Worm (Caenorhabditis elegans) whole organism, L4 larva: Measurements from ENCODE around the gene osm-11.
A peak's percentile ranks its signal among the peaks of the same experiment; 100 is the strongest.

Experiments used
- D1046.2 ChIP-seq: fragments of 200-800 bp; sonication (Bioruptor generic); IDR thresholded peaks from 2 replicates; pipeline ENCODE4 v1.3.6; 2022; ENCODE audit warnings: missing genetic modification characterization, missing compliant biosample characterization
- F10B5.3 ChIP-seq: sonication (generic microtip); optimal IDR thresholded peaks from 2 replicates; lab custom pipeline; 2016; ENCODE audit warnings: mild to moderate bottlenecking, missing genetic modification characterization, missing compliant biosample characterization
- F49E8.2 ChIP-seq: sonication (generic microtip); optimal IDR thresholded peaks from 2 replicates; lab custom pipeline; 2016; ENCODE audit warnings: missing compliant biosample characterization, mild to moderate bottlenecking, missing genetic modification characterization, borderline replicate concordance
- T20F7.1 ChIP-seq: fragments of 200-800 bp; sonication (Bioruptor generic); optimal IDR thresholded peaks from 2 replicates; lab custom pipeline; 2018; ENCODE audit warnings: mild to moderate bottlenecking, missing genetic modification characterization, missing compliant biosample characterization
- Y105C5A.15 ChIP-seq: fragments of 200-800 bp; sonication (Bioruptor generic); IDR thresholded peaks from 2 replicates; pipeline ENCODE4 v1.3.6; 2022; ENCODE audit warnings: missing genetic modification characterization, missing compliant biosample characterization
- Y75B8A.6 ChIP-seq: fragments of 200-800 bp; sonication (Bioruptor generic); IDR thresholded peaks from 2 replicates; pipeline ENCODE4 v1.3.6; 2022; ENCODE audit warnings: missing genetic modification reagents, missing genetic modification characterization, missing compliant biosample characterization
- aha-1 ChIP-seq: fragments of 150-350 bp; peaks from one replicate; lab custom pipeline; 2014; ENCODE audit warnings: missing biosample characterization, missing genetic modification characterization
- ceh-44 ChIP-seq: fragments of 200-800 bp; sonication (Bioruptor generic); IDR thresholded peaks from 2 replicates; pipeline ENCODE4 v1.3.6; 2022; ENCODE audit warnings: missing genetic modification reagents, missing genetic modification characterization, missing compliant biosample characterization
- ces-1 ChIP-seq: fragments of 150-350 bp; sonication (generic microtip); optimal IDR thresholded peaks from 4 replicates; lab custom pipeline; 2014; ENCODE audit warnings: missing biosample characterization, missing genetic modification reagents, missing genetic modification characterization
- cey-2 ChIP-seq: sonication (generic microtip); optimal IDR thresholded peaks from 3 replicates; lab custom pipeline; 2017; ENCODE audit warnings: missing genetic modification characterization, mild to moderate bottlenecking, missing compliant biosample characterization, antibody characterized with exemption, borderline replicate concordance; ENCODE audit not compliant: insufficient read depth
- ctbp-1 ChIP-seq: fragments of 200-800 bp; sonication (Bioruptor generic); IDR thresholded peaks from 2 replicates; pipeline ENCODE4 v1.3.6; 2022; ENCODE audit warnings: missing genetic modification reagents, missing genetic modification characterization, missing compliant biosample characterization
- daf-12 ChIP-seq: fragments of 150-350 bp; optimal IDR thresholded peaks from 2 replicates; lab custom pipeline; 2014; ENCODE audit warnings: missing biosample characterization, missing genetic modification reagents, missing genetic modification characterization
- daf-16 ChIP-seq, 3 experiments: sonication (generic microtip); optimal IDR thresholded peaks; 2 replicates each; lab custom pipeline; 2016 to 2017; ENCODE audit warnings: missing genetic modification characterization in 3 of 3, missing genetic modification reagents in 3 of 3, mild to moderate bottlenecking in 2 of 3, missing compliant biosample characterization in 2 of 3, missing biosample characterization in 1 of 3, moderate library complexity in 1 of 3
- duxl-1 ChIP-seq: sonication (generic microtip); optimal IDR thresholded peaks from 2 replicates; lab custom pipeline; 2016; ENCODE audit warnings: mild to moderate bottlenecking, missing genetic modification characterization, moderate library complexity, missing compliant biosample characterization; ENCODE audit not compliant: poor library complexity
- dve-1 ChIP-seq: sonication (generic microtip); optimal IDR thresholded peaks from 2 replicates; lab custom pipeline; 2017; ENCODE audit warnings: antibody characterized with exemption, mild to moderate bottlenecking, missing genetic modification characterization, missing compliant biosample characterization; ENCODE audit not compliant: insufficient read depth
- egl-27 ChIP-seq: sonication (generic microtip); optimal IDR thresholded peaks from 3 replicates; lab custom pipeline; 2017; ENCODE audit warnings: missing biosample characterization, missing genetic modification reagents, missing genetic modification characterization
- egl-43 ChIP-seq: fragments of 200-800 bp; sonication (Bioruptor generic); IDR thresholded peaks from 2 replicates; pipeline ENCODE4 v1.3.6; 2022; ENCODE audit warnings: missing genetic modification reagents, missing genetic modification characterization, missing compliant biosample characterization
- fkh-10 ChIP-seq: fragments of 150-350 bp; optimal IDR thresholded peaks from 2 replicates; lab custom pipeline; 2014; ENCODE audit warnings: missing biosample characterization, missing genetic modification reagents, missing genetic modification characterization
- fos-1 ChIP-seq: fragments of 150-350 bp; optimal IDR thresholded peaks from 2 replicates; lab custom pipeline; 2014; ENCODE audit warnings: missing biosample characterization, missing genetic modification characterization
- gei-8 ChIP-seq: fragments of 200-800 bp; sonication (Bioruptor generic); optimal IDR thresholded peaks from 2 replicates; lab custom pipeline; 2018; ENCODE audit warnings: mild to moderate bottlenecking, missing genetic modification characterization, missing compliant biosample characterization
- hif-1 ChIP-seq, 2 experiments: sonication (generic microtip); optimal IDR thresholded peaks; 2 replicates each; lab custom pipeline; 2016 to 2017; ENCODE audit warnings: missing compliant biosample characterization in 2 of 2, missing genetic modification characterization in 2 of 2, missing genetic modification reagents in 2 of 2, missing genotype in 2 of 2, mild to moderate bottlenecking in 1 of 2
- hlh-11 ChIP-seq: fragments of 200-800 bp; sonication (Bioruptor generic); optimal IDR thresholded peaks from 2 replicates; lab custom pipeline; 2018; ENCODE audit warnings: mild to moderate bottlenecking, missing genetic modification characterization, missing compliant biosample characterization
- hlh-30 ChIP-seq: sonication (generic microtip); optimal IDR thresholded peaks from 2 replicates; lab custom pipeline; 2017; ENCODE audit warnings: antibody characterized with exemption, mild to moderate bottlenecking, missing genetic modification characterization, missing compliant biosample characterization; ENCODE audit not compliant: insufficient read depth
- lim-7 ChIP-seq: fragments of 200-800 bp; sonication (Bioruptor generic); IDR thresholded peaks from 2 replicates; pipeline ENCODE4 v1.3.6; 2022; ENCODE audit warnings: missing genetic modification characterization, missing compliant biosample characterization
- lin-15B ChIP-seq: fragments of 150-350 bp; sonication (generic microtip); optimal IDR thresholded peaks from 3 replicates; lab custom pipeline; 2014; ENCODE audit warnings: missing biosample characterization, missing genetic modification characterization
- lin-29 ChIP-seq: fragments of 200-800 bp; sonication (Bioruptor generic); IDR thresholded peaks from 2 replicates; pipeline ENCODE4 v1.3.6; 2022; ENCODE audit warnings: missing genetic modification reagents, missing genetic modification characterization, missing compliant biosample characterization
- lin-38 ChIP-seq: fragments of 200-800 bp; sonication (Bioruptor generic); IDR thresholded peaks from 2 replicates; pipeline ENCODE4 v1.3.6; 2022; ENCODE audit warnings: missing genetic modification reagents, missing genetic modification characterization, missing compliant biosample characterization
- lin-39 ChIP-seq: fragments of 150-350 bp; optimal IDR thresholded peaks from 2 replicates; lab custom pipeline; 2014; ENCODE audit warnings: missing biosample characterization, missing genetic modification reagents, missing genetic modification characterization
- madf-5 ChIP-seq, 2 experiments: fragments of 200-800 bp; sonication (Bioruptor generic); IDR thresholded peaks; 2 replicates each; pipeline ENCODE4 v1.3.6; 2022; ENCODE audit warnings: missing compliant biosample characterization in 2 of 2, missing genetic modification characterization in 2 of 2
- mep-1 ChIP-seq: fragments of 150-350 bp; sonication (generic microtip); optimal IDR thresholded peaks from 3 replicates; lab custom pipeline; 2014; ENCODE audit warnings: missing biosample characterization, missing genetic modification characterization
- mes-2 ChIP-seq: sonication (generic microtip); optimal IDR thresholded peaks from 2 replicates; lab custom pipeline; 2016; ENCODE audit warnings: missing genotype, mild to moderate bottlenecking, missing genetic modification characterization, missing compliant biosample characterization; ENCODE audit not compliant: poor library complexity, severe bottlenecking
- mxl-3 ChIP-seq: fragments of 200-800 bp; sonication (Bioruptor generic); optimal IDR thresholded peaks from 2 replicates; lab custom pipeline; 2018; ENCODE audit warnings: mild to moderate bottlenecking, missing genetic modification characterization, missing compliant biosample characterization
- nhr-28 ChIP-seq: fragments of 150-350 bp; optimal IDR thresholded peaks from 2 replicates; lab custom pipeline; 2014; ENCODE audit warnings: missing biosample characterization, missing genetic modification characterization
- nhr-6 ChIP-seq: fragments of 150-350 bp; optimal IDR thresholded peaks from 2 replicates; lab custom pipeline; 2014; ENCODE audit warnings: missing biosample characterization, missing genetic modification characterization
- nhr-76 ChIP-seq: fragments of 150-350 bp; optimal IDR thresholded peaks from 2 replicates; lab custom pipeline; 2014; ENCODE audit warnings: missing biosample characterization, missing genetic modification characterization
- nhr-77 ChIP-seq: fragments of 150-350 bp; optimal IDR thresholded peaks from 2 replicates; lab custom pipeline; 2014; ENCODE audit warnings: missing biosample characterization, missing genetic modification characterization
- php-3 ChIP-seq: fragments of 200-800 bp; sonication (Bioruptor generic); IDR thresholded peaks from 2 replicates; pipeline ENCODE4 v1.3.6; 2022; ENCODE audit warnings: missing genetic modification reagents, missing genetic modification characterization, missing compliant biosample characterization
- pqm-1 ChIP-seq: sonication (generic microtip); optimal IDR thresholded peaks from 2 replicates; lab custom pipeline; 2017; ENCODE audit warnings: missing biosample characterization, missing genetic modification characterization
- sdz-12 ChIP-seq: fragments of 200-800 bp; sonication (Bioruptor generic); optimal IDR thresholded peaks from 2 replicates; lab custom pipeline; 2018; ENCODE audit warnings: mild to moderate bottlenecking, missing genetic modification characterization, missing compliant biosample characterization
- spr-1 ChIP-seq: sonication (generic microtip); optimal IDR thresholded peaks from 2 replicates; lab custom pipeline; 2016; ENCODE audit warnings: mild to moderate bottlenecking, missing genetic modification characterization, missing compliant biosample characterization
- spr-3 ChIP-seq: fragments of 200-800 bp; sonication (Bioruptor generic); optimal IDR thresholded peaks from 2 replicates; lab custom pipeline; 2018; ENCODE audit warnings: mild to moderate bottlenecking, missing genetic modification characterization, missing compliant biosample characterization
- tag-97 ChIP-seq: fragments of 200-800 bp; sonication (Bioruptor generic); IDR thresholded peaks from 2 replicates; pipeline ENCODE4 v1.3.6; 2022; ENCODE audit warnings: missing genetic modification characterization, missing compliant biosample characterization
- tra-1 ChIP-seq: fragments of 200-800 bp; sonication (Bioruptor generic); IDR thresholded peaks from 2 replicates; pipeline ENCODE4 v1.3.6; 2022; ENCODE audit warnings: missing genetic modification reagents, missing genetic modification characterization, missing compliant biosample characterization
- unc-130 ChIP-seq: sonication (generic microtip); optimal IDR thresholded peaks from 2 replicates; lab custom pipeline; 2016; ENCODE audit warnings: missing genetic modification reagents, missing genetic modification characterization, missing compliant biosample characterization
- unc-62 ChIP-seq, 3 experiments: fragments of 150-350 bp in 1 of 3; sonication (generic microtip); optimal IDR thresholded peaks in 2 of 3; peaks in 1 of 3; 1 replicate in 1 of 3; 2 replicates in 2 of 3; lab custom pipeline; 2014 to 2017; ENCODE audit warnings: missing biosample characterization in 3 of 3, missing genetic modification characterization in 3 of 3, missing genetic modification reagents in 3 of 3, missing genotype in 1 of 3
- zfp-2 ChIP-seq: sonication (generic microtip); optimal IDR thresholded peaks from 2 replicates; lab custom pipeline; 2016; ENCODE audit warnings: mild to moderate bottlenecking, missing genetic modification characterization, missing compliant biosample characterization
- ztf-7 ChIP-seq: fragments of 150-350 bp; optimal IDR thresholded peaks from 2 replicates; lab custom pipeline; 2014; ENCODE audit warnings: missing biosample characterization, missing genetic modification characterization

osm-11 gene

DNA sequence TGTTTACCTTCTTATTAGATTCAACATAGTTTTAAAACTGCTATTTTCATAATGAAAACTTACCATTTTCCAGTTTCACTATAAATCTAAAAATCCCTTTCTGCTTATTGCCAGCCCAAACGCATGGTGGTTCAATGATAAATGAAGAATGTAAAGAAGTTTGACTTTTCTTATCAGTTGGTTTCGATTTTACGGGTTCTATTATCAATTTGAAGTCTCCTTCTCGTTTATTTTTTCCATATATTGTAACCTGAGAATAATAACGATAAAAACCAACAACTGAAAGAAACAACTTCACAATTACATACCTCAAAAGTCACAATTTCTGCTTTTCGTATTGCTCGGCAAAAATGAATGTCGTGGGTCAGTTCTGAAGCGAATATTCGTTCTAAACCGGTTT lies 42.4 kb downstream of the osm-11 start:
- TF ChIP-seq daf-16 (GFP tag; optimal IDR thresholded peaks at IDR 0.05; lab: Kevin White, UChicago) (no peak), daf-16 (tag; optimal IDR thresholded peaks at IDR 0.05; lab: Kevin White, UChicago) (peak; percentile 62), F10B5.3 (tag; lab: Kevin White, UChicago) (no peak), nhr-28 (tag; lab: Kevin White, UChicago) (peak; percentile 44), pqm-1 (peak; percentile 44), dve-1 (tag; lab: Kevin White, UChicago) (peak; percentile 15)

DNA sequence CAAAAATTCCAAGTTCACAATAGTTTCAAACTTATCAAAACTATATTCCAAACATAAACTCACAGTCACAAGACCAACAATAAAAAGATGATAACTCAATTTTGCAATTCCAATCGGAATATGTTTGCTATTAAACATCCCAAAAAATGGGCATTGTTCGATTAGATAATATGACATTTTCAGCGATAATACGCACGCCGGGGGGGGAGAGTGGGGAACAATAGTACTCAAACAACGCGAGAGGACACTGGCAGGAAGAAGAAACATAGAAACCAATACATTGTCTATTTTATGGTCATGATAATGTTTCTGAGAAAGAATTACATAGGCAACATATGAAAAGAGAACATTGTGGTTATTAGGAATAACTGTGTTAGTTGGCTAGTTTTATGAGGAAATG lies 45.5 kb downstream of the osm-11 start:
- TF ChIP-seq hlh-30 (tag; lab: Kevin White, UChicago) (peak; percentile 13), egl-27 (tag; lab: Kevin White, UChicago) (no peak), spr-1 (tag; lab: Kevin White, UChicago) (no peak), egl-43 (no peak), lim-7 (no peak), zfp-2 (no peak), F49E8.2 (tag; lab: Kevin White, UChicago) (no peak), ctbp-1 (no peak), pqm-1 (peak; percentile 38), T20F7.1 (GFP tag; lab: Kevin White, UChicago) (no peak), nhr-28 (tag; lab: Kevin White, UChicago) (peak; percentile 14), mep-1 (tag; lab: Kevin White, UChicago) (no peak), madf-5 (GFP tag; IDR thresholded peaks at IDR 0.05; lab: Robert Waterston, UW) (no peak), tra-1 (0 out of 2 replicates have a peak, but pooled peaks have one; percentile 11), unc-130 (GFP tag; lab: Kevin White, UChicago) (no peak), fos-1 (tag; lab: Kevin White, UChicago) (no peak), Y105C5A.15 (GFP tag; lab: Robert Waterston, UW) (no peak), dve-1 (tag; lab: Kevin White, UChicago) (peak; percentile 70), daf-12 (tag; lab: Kevin White, UChicago) (no peak), hif-1 (tag; optimal IDR thresholded peaks at IDR 0.05; lab: Kevin White, UChicago) (no peak), lin-38 (no peak), php-3 (GFP tag; lab: Robert Waterston, UW) (no peak; the same call in 1 of the 2 replicates), Y75B8A.6 (GFP tag; lab: Robert Waterston, UW) (no peak), daf-16 (GFP tag; optimal IDR thresholded peaks at IDR 0.05; lab: Kevin White, UChicago) (no peak), daf-16 (tag; optimal IDR thresholded peaks at IDR 0.05; lab: Kevin White, UChicago) (peak; percentile 50), aha-1 (tag; lab: Kevin White, UChicago) (no peak), hlh-11 (tag; lab: Kevin White, UChicago) (peak; percentile 41), D1046.2 (GFP tag; lab: Robert Waterston, UW) (no peak), nhr-77 (tag; lab: Kevin White, UChicago) (no peak), tag-97 (GFP tag; lab: Robert Waterston, UW) (no peak), nhr-76 (no peak), ztf-7 (no peak), unc-62 (GFP tag; optimal IDR thresholded peaks at IDR 0.05 in 1 of 2; lab: Kevin White, UChicago) (peak in 1 of 2 experiments; percentile 75), unc-62 (tag; optimal IDR thresholded peaks at IDR 0.05; lab: Kevin White, UChicago) (no peak), fkh-10 (no peak), nhr-6 (tag; lab: Kevin White, UChicago) (peak; percentile 38), lin-39 (tag; lab: Kevin White, UChicago) (no peak), ceh-44 (GFP tag; lab: Robert Waterston, UW) (no peak)

DNA sequence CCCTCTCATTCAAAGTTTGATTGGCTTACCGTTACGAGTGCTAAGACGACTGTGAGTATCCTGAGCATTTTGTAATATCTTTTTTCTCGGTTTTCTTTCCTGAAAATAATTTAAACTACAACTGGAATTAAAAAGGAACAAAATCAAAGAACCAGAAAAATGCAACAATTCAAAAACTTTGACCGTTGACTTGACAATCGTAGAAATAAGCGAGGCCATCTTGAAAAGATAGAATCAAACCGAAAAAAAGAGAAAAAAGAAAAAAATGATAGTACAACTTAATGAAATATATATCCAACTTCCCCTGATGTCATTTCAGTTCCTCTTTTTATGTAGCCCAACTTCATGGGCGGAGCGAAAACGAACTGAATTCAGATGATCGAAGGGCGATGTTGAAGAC lies 46.8 kb downstream of the osm-11 start, which contains the start of gene F10D7.3:
TSS of gene F10D7.3 (minus strand) at position 101 of the 400 bp plus-strand sequence.
- TF ChIP-seq lin-29 (GFP tag; lab: Robert Waterston, UW) = no peak
- no peak for TF ChIP-seq hif-1 (tag; optimal IDR thresholded peaks at IDR 0.05; lab: Kevin White, UChicago)
- TF ChIP-seq F49E8.2 (tag; lab: Kevin White, UChicago) = no peak
- no peak for TF ChIP-seq mes-2
- TF ChIP-seq sdz-12 (GFP tag; lab: Kevin White, UChicago) = no peak
- TF ChIP-seq spr-3 (GFP tag; lab: Kevin White, UChicago) = no peak
- TF ChIP-seq lin-15B (tag; lab: Kevin White, UChicago) = no peak
- TF ChIP-seq daf-12 (tag; lab: Kevin White, UChicago) = no peak
- no peak for TF ChIP-seq ces-1 (GFP tag; lab: Kevin White, UChicago)
- no peak for TF ChIP-seq gei-8 (GFP tag; lab: Kevin White, UChicago)
- no peak for TF ChIP-seq duxl-1 (tag; lab: Kevin White, UChicago)
- TF ChIP-seq tag-97 (GFP tag; lab: Robert Waterston, UW) = no peak
- no peak for TF ChIP-seq cey-2 (tag; lab: Kevin White, UChicago)
- TF ChIP-seq daf-16 (GFP tag; optimal IDR thresholded peaks at IDR 0.05; lab: Kevin White, UChicago) = no peak
- no peak for TF ChIP-seq daf-16 (tag; optimal IDR thresholded peaks at IDR 0.05; lab: Kevin White, UChicago)
- TF ChIP-seq mxl-3 (GFP tag; lab: Kevin White, UChicago) = no peak
